Worm (Caenorhabditis elegans) whole organism, early embryonic: ENCODE data around the gene hlh-8.

Experiments used
- ama-1 ChIP-seq: fragments of 150-350 bp; optimal IDR thresholded peaks from 2 replicates; lab custom pipeline; 2014
- hnd-1 ChIP-seq: sonication (generic microtip); optimal IDR thresholded peaks from 2 replicates; lab custom pipeline; 2016; ENCODE audit warnings: missing genetic modification characterization, missing compliant biosample characterization
- tra-4 ChIP-seq: sonication (generic microtip); optimal IDR thresholded peaks from 2 replicates; lab custom pipeline; 2017; ENCODE audit warnings: missing genetic modification characterization, missing compliant biosample characterization

DNA sequence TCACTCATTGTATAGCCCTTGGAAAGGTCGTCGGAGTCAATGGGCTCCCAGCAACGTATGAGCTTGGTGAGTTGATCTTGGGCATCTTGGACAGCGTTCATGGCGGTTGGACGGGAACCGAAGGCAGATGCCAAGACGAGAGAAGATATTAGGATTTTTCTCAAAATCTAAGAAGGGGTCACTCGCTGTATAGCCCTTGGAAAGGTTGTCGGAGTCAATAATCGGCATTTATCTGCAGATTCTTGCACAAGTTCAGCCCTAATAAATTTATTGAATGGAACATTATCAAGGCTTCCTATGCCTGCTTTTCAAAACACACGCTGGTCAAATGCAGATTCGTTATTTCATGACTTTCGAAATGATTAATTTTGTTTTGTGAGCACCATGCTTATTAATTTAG lies 21.5 kb downstream of the hlh-8 start, which contains the start of gene C02B8.7:
- TF ChIP-seq tra-4 (tag; lab: Kevin White, UChicago) (no peak), hnd-1 (tag; lab: Kevin White, UChicago) (no peak), ama-1 (lab: Kevin White, UChicago) (no peak)
